Worm (Caenorhabditis elegans) whole organism, L1 larva: ENCODE results near the gene F54E2.1.

Source experiments
- aha-1 ChIP-seq: fragments of 150-350 bp; optimal IDR thresholded peaks from 2 replicates; lab custom pipeline; 2014; ENCODE audit warnings: missing biosample characterization, missing genetic modification characterization
- efl-3 ChIP-seq: fragments of 200-800 bp; sonication (Bioruptor generic); optimal IDR thresholded peaks from 2 replicates; lab custom pipeline; 2018; ENCODE audit warnings: mild to moderate bottlenecking, missing genetic modification characterization, missing compliant biosample characterization
- fos-1 ChIP-seq: fragments of 150-350 bp; optimal IDR thresholded peaks from 2 replicates; lab custom pipeline; 2014; ENCODE audit warnings: missing biosample characterization, missing genetic modification characterization
- mep-1 ChIP-seq: fragments of 150-350 bp; optimal IDR thresholded peaks from 2 replicates; lab custom pipeline; 2014; ENCODE audit warnings: missing biosample characterization, missing genetic modification characterization
- nhr-20 ChIP-seq: sonication (generic microtip); optimal IDR thresholded peaks from 2 replicates; lab custom pipeline; 2016; ENCODE audit warnings: mild to moderate bottlenecking, missing genetic modification characterization, missing compliant biosample characterization
- pag-3 ChIP-seq: sonication (generic microtip); optimal IDR thresholded peaks from 2 replicates; lab custom pipeline; 2017; ENCODE audit warnings: missing genetic modification characterization, mild to moderate bottlenecking, missing compliant biosample characterization, antibody characterized with exemption, borderline replicate concordance; ENCODE audit not compliant: insufficient read depth
- rnt-1 ChIP-seq: sonication (generic microtip); optimal IDR thresholded peaks from 2 replicates; lab custom pipeline; 2016; ENCODE audit warnings: mild to moderate bottlenecking, missing genetic modification characterization, moderate library complexity, missing compliant biosample characterization
- snpc-4 ChIP-seq: fragments of 150-350 bp; optimal IDR thresholded peaks from 2 replicates; lab custom pipeline; 2014; ENCODE audit warnings: missing biosample characterization, missing genetic modification characterization

DNA sequence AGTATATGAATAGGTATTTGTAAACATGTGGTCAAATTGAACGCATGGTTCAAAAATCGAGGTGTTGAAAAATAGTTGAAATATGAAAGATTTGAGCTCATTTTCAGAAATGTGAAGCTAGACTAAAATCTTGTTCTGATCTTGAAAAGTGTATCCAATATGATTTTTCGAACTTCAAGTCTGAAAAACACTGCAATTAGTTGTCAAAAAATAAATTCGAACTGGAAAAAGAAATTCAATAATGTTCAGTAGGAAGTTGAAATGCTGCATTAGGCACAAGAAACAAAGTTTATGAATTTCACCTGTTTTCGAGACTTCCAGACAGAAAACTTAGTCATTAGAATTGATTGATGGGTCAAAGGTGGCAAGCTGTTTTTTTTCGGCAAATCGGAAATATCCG lies 51.3 kb downstream of the F54E2.1 start, which contains the start of gene srh-270:
- TF ChIP-seq mep-1 (tag; lab: Kevin White, UChicago) (no peak), nhr-20 (tag; lab: Kevin White, UChicago) (no peak), snpc-4 (tag; lab: Kevin White, UChicago) (no peak), pag-3 (tag; lab: Kevin White, UChicago) (no peak), rnt-1 (tag; lab: Kevin White, UChicago) (no peak), aha-1 (no peak), fos-1 (no peak), efl-3 (no peak)
